Fruit fly (Drosophila melanogaster) whole organism, pupa: Measurements from ENCODE around the gene CG42809.

Experiments used
- CG17806 ChIP-seq: fragments of 200-800 bp; sonication (Bioruptor generic); optimal IDR thresholded peaks from 2 replicates; lab custom pipeline; 2018; ENCODE audit warnings: missing biosample characterization, mild to moderate bottlenecking, missing genetic modification characterization, moderate library complexity
- CG34367 ChIP-seq: fragments of 200-800 bp; sonication (Bioruptor generic); optimal IDR thresholded peaks from 2 replicates; lab custom pipeline; 2018; ENCODE audit warnings: missing biosample characterization, mild to moderate bottlenecking, missing genetic modification characterization
- D1 ChIP-seq: fragments of 200-800 bp; sonication (Bioruptor generic); optimal IDR thresholded peaks from 2 replicates; lab custom pipeline; 2018; ENCODE audit warnings: missing biosample characterization, mild to moderate bottlenecking, missing genetic modification characterization, moderate library complexity
- EcR ChIP-seq: fragments of 200-800 bp; sonication (Bioruptor generic); optimal IDR thresholded peaks from 3 replicates; lab custom pipeline; 2019; ENCODE audit warnings: missing biosample characterization, missing genetic modification characterization, mild to moderate bottlenecking, moderate library complexity, missing genetic modification reagents

- no peak for TF ChIP-seq EcR (GFP tag; lab: Kevin White, UChicago)
- no peak for TF ChIP-seq D1 (tag; lab: Kevin White, UChicago)
- no peak for TF ChIP-seq CG34367 (tag; lab: Kevin White, UChicago)
- no peak for TF ChIP-seq CG17806
Observed at dm6 chr2L:13414525-13415481, 42.5 kb upstream of the CG42809 start, which contains the start of the genes CG16956, CG42784 and CG43850.
